Worm (Caenorhabditis elegans) whole organism, young adult: ENCODE data around the gene F36G3.3.

Experiments
- B0019.2 ChIP-seq: fragments of 200-800 bp; sonication (Bioruptor generic); conservative IDR thresholded peaks from 2 replicates; pipeline ENCODE4 v1.3.6; 2022; ENCODE audit warnings: missing genetic modification reagents, missing genetic modification characterization, missing compliant biosample characterization
- B0035.1 ChIP-seq: sonication (generic microtip); optimal IDR thresholded peaks from 2 replicates; lab custom pipeline; 2016; ENCODE audit warnings: missing genetic modification characterization, mild to moderate bottlenecking, missing compliant biosample characterization, missing genotype, missing genetic modification reagents
- Y53G8AR.9 ChIP-seq: fragments of 200-800 bp; sonication (Bioruptor generic); conservative IDR thresholded peaks from 2 replicates; pipeline ENCODE4 v1.3.6; 2022; ENCODE audit warnings: missing genetic modification reagents, missing genetic modification characterization, missing compliant biosample characterization
- ama-1 ChIP-seq, 3 experiments: fragments of 150-350 bp in 1 of 3; sonication (generic microtip) in 2 of 3; optimal IDR thresholded peaks; 2 replicates each; lab custom pipeline; 2014 to 2018; ENCODE audit warnings: missing biosample characterization in 2 of 3, missing genetic modification characterization in 2 of 3, missing genetic modification reagents in 2 of 3
- aptf-2 ChIP-seq: fragments of 200-800 bp; sonication (Bioruptor generic); conservative IDR thresholded peaks from 2 replicates; pipeline ENCODE4 v1.3.6; 2022; ENCODE audit warnings: missing genetic modification reagents, missing genetic modification characterization, missing compliant biosample characterization
- hrde-1 ChIP-seq: sonication (generic microtip); optimal IDR thresholded peaks from 2 replicates; lab custom pipeline; 2016; ENCODE audit warnings: missing genetic modification characterization, mild to moderate bottlenecking, missing compliant biosample characterization, moderate library complexity, missing genotype, missing genetic modification reagents, borderline replicate concordance
- lin-54 ChIP-seq: fragments of 200-800 bp; sonication (Bioruptor generic); optimal IDR thresholded peaks from 2 replicates; lab custom pipeline; 2018; ENCODE audit warnings: mild to moderate bottlenecking, missing genetic modification characterization, missing compliant biosample characterization
- mcd-1 ChIP-seq: fragments of 200-800 bp; sonication (Bioruptor generic); IDR thresholded peaks from 2 replicates; pipeline ENCODE4 v1.3.6; 2022; ENCODE audit warnings: missing genetic modification reagents, missing genetic modification characterization, missing compliant biosample characterization
- pha-4 ChIP-seq: fragments of 150-350 bp; sonication (generic microtip); optimal IDR thresholded peaks from 2 replicates; lab custom pipeline; 2014; ENCODE audit warnings: missing biosample characterization, missing genetic modification reagents, missing genetic modification characterization
- sea-2 ChIP-seq: fragments of 200-800 bp; sonication (Bioruptor generic); IDR thresholded peaks from 2 replicates; pipeline ENCODE4 v1.3.6; 2022; ENCODE audit warnings: missing genetic modification characterization, missing compliant biosample characterization
- snpc-1.1 ChIP-seq: sonication (generic microtip); optimal IDR thresholded peaks from 2 replicates; lab custom pipeline; 2017; ENCODE audit warnings: missing genetic modification characterization, mild to moderate bottlenecking, missing compliant biosample characterization, antibody characterized with exemption, moderate library complexity, missing genotype, missing genetic modification reagents; ENCODE audit not compliant: insufficient read depth
- snpc-4 ChIP-seq, 5 experiments: fragments of 150-350 bp in 1 of 5; sonication (generic microtip) in 4 of 5; optimal IDR thresholded peaks; 2 replicates each; lab custom pipeline; 2014 to 2018; ENCODE audit warnings: missing genetic modification characterization in 5 of 5, missing biosample characterization in 3 of 5, antibody characterized with exemption in 2 of 5, mild to moderate bottlenecking in 2 of 5, missing compliant biosample characterization in 2 of 5, missing genotype in 2 of 5, moderate library complexity in 2 of 5, missing genetic modification reagents in 1 of 5

ce11 chrX:9832370-9832769 lies 33.7 kb downstream of the F36G3.3 start:
- TF ChIP-seq aptf-2 (GFP tag; lab: Robert Waterston, UW) (no peak), ama-1 (optimal IDR thresholded peaks at IDR 0.05; lab: Kevin White, UChicago) (no peak), ama-1 (GFP tag; optimal IDR thresholded peaks at IDR 0.05; lab: Kevin White, UChicago) (no peak), snpc-1.1 (tag; lab: Kevin White, UChicago) (no peak), Y53G8AR.9 (GFP tag; lab: Robert Waterston, UW) (no peak), B0019.2 (no peak), B0035.1 (tag; lab: Kevin White, UChicago) (no peak), snpc-4 (GFP tag; optimal IDR thresholded peaks at IDR 0.05; lab: Kevin White, UChicago) (no peak), snpc-4 (tag; optimal IDR thresholded peaks at IDR 0.05; lab: Kevin White, UChicago) (no peak), pha-4 (no peak), mcd-1 (GFP tag; lab: Robert Waterston, UW) (no peak), hrde-1 (tag; lab: Kevin White, UChicago) (no peak), lin-54 (GFP tag; lab: Kevin White, UChicago) (no peak), sea-2 (GFP tag; lab: Robert Waterston, UW) (no peak)
